Worm (Caenorhabditis elegans) whole organism, L1 larva: ENCODE results near the gene gnrr-2.

Source experiments
- C04F5.9 ChIP-seq: sonication (generic microtip); optimal IDR thresholded peaks from 2 replicates; lab custom pipeline; 2016; ENCODE audit warnings: missing genetic modification characterization, missing compliant biosample characterization
- C16A3.4 ChIP-seq: fragments of 150-350 bp; optimal IDR thresholded peaks from 2 replicates; lab custom pipeline; 2014; ENCODE audit warnings: missing biosample characterization, missing genetic modification characterization
- F16B12.6 ChIP-seq: fragments of 150-350 bp; optimal IDR thresholded peaks from 2 replicates; lab custom pipeline; 2014; ENCODE audit warnings: missing biosample characterization, missing genetic modification characterization
- Y116A8C.19 ChIP-seq: sonication (generic microtip); optimal IDR thresholded peaks from 2 replicates; lab custom pipeline; 2016; ENCODE audit warnings: missing compliant biosample characterization, missing genetic modification characterization, borderline replicate concordance
- aha-1 ChIP-seq: fragments of 150-350 bp; optimal IDR thresholded peaks from 2 replicates; lab custom pipeline; 2014; ENCODE audit warnings: missing biosample characterization, missing genetic modification characterization
- alr-1 ChIP-seq: fragments of 200-800 bp; sonication (Bioruptor generic); optimal IDR thresholded peaks from 2 replicates; lab custom pipeline; 2018; ENCODE audit warnings: borderline replicate concordance, mild to moderate bottlenecking, missing genetic modification characterization, missing compliant biosample characterization
- aly-2 ChIP-seq: fragments of 150-350 bp; optimal IDR thresholded peaks from 2 replicates; lab custom pipeline; 2014; ENCODE audit warnings: missing biosample characterization, missing genetic modification characterization
- blmp-1 ChIP-seq: fragments of 150-350 bp; optimal IDR thresholded peaks from 2 replicates; lab custom pipeline; 2014; ENCODE audit warnings: missing biosample characterization, missing genetic modification characterization
- ceh-82 ChIP-seq, 3 experiments: fragments of 150-350 bp in 1 of 3; sonication (generic microtip) in 2 of 3; optimal IDR thresholded peaks; 2 replicates each; lab custom pipeline; 2014 to 2017; ENCODE audit warnings: missing biosample characterization in 3 of 3, missing genetic modification characterization in 3 of 3
- ceh-88 ChIP-seq: fragments of 200-800 bp; sonication (Bioruptor generic); IDR thresholded peaks from 2 replicates; pipeline ENCODE4 v1.3.6; 2022; ENCODE audit warnings: missing genetic modification characterization, missing compliant biosample characterization
- dpl-1 ChIP-seq, 3 experiments: fragments of 150-350 bp in 2 of 3; sonication (generic microtip) in 1 of 3; optimal IDR thresholded peaks; 2 replicates each; lab custom pipeline; 2014 to 2017; ENCODE audit warnings: missing biosample characterization in 3 of 3, missing genetic modification characterization in 3 of 3, missing genetic modification reagents in 3 of 3
- dsc-1 ChIP-seq: sonication (generic microtip); optimal IDR thresholded peaks from 2 replicates; lab custom pipeline; 2016; ENCODE audit warnings: mild to moderate bottlenecking, missing genetic modification characterization, missing compliant biosample characterization
- efl-1 ChIP-seq, 4 experiments: fragments of 150-350 bp; optimal IDR thresholded peaks in 3 of 4; peaks in 1 of 4; 1 replicate in 1 of 4; 2 replicates in 3 of 4; lab custom pipeline; 2014; ENCODE audit warnings: missing biosample characterization in 2 of 4, missing genetic modification characterization in 2 of 4, missing genetic modification reagents in 2 of 4
- egl-13 ChIP-seq: sonication (generic microtip); optimal IDR thresholded peaks from 2 replicates; lab custom pipeline; 2016; ENCODE audit warnings: missing genotype, missing genetic modification reagents, missing genetic modification characterization, missing compliant biosample characterization
- elt-3 ChIP-seq, 6 experiments: fragments of 150-350 bp in 1 of 6; sonication (generic microtip); optimal IDR thresholded peaks; 2 replicates each; lab custom pipeline; 2017 to 2018; ENCODE audit warnings: missing biosample characterization in 6 of 6, missing genetic modification characterization in 6 of 6, inconsistent platforms in 1 of 6
- fkh-4 ChIP-seq: sonication (generic microtip); optimal IDR thresholded peaks from 2 replicates; lab custom pipeline; 2016; ENCODE audit warnings: missing compliant biosample characterization, missing genetic modification characterization, borderline replicate concordance
- grh-1 ChIP-seq: fragments of 200-800 bp; sonication (Bioruptor generic); IDR thresholded peaks from 2 replicates; pipeline ENCODE4 v1.3.6; 2022; ENCODE audit warnings: missing genetic modification reagents, missing genetic modification characterization, missing compliant biosample characterization
- hlh-4 ChIP-seq: sonication (generic microtip); optimal IDR thresholded peaks from 2 replicates; lab custom pipeline; 2016; ENCODE audit warnings: mild to moderate bottlenecking, missing genetic modification characterization, missing compliant biosample characterization
- irx-1 ChIP-seq: sonication (generic microtip); optimal IDR thresholded peaks from 2 replicates; lab custom pipeline; 2016; ENCODE audit warnings: missing genetic modification characterization, missing compliant biosample characterization
- isw-1 ChIP-seq: fragments of 200-800 bp; sonication (Bioruptor generic); IDR thresholded peaks from 2 replicates; pipeline ENCODE4 v1.3.6; 2022; ENCODE audit warnings: missing genetic modification characterization, missing compliant biosample characterization
- lin-14 ChIP-seq: fragments of 200-800 bp; sonication (Bioruptor generic); optimal IDR thresholded peaks from 2 replicates; lab custom pipeline; 2018; ENCODE audit warnings: mild to moderate bottlenecking, missing genetic modification characterization, moderate library complexity, missing compliant biosample characterization
- lin-35 ChIP-seq, 2 experiments: fragments of 150-350 bp; optimal IDR thresholded peaks; 2 replicates each; lab custom pipeline; 2014; ENCODE audit warnings: missing biosample characterization in 2 of 2, missing genetic modification characterization in 2 of 2, missing genetic modification reagents in 2 of 2
- lin-39 ChIP-seq: fragments of 150-350 bp; optimal IDR thresholded peaks from 2 replicates; lab custom pipeline; 2014; ENCODE audit warnings: missing biosample characterization, missing genetic modification reagents, missing genetic modification characterization
- lsy-2 ChIP-seq, 2 experiments: fragments of 150-350 bp; optimal IDR thresholded peaks; 2 replicates each; lab custom pipeline; 2014; ENCODE audit warnings: missing biosample characterization in 2 of 2, missing genetic modification characterization in 2 of 2
- mef-2 ChIP-seq: fragments of 150-350 bp; optimal IDR thresholded peaks from 2 replicates; lab custom pipeline; 2014; ENCODE audit warnings: missing biosample characterization, missing genetic modification characterization
- nhr-11 ChIP-seq: fragments of 150-350 bp; optimal IDR thresholded peaks from 2 replicates; lab custom pipeline; 2014; ENCODE audit warnings: missing biosample characterization, missing genetic modification characterization
- nhr-12 ChIP-seq: sonication (generic microtip); optimal IDR thresholded peaks from 2 replicates; lab custom pipeline; 2017; ENCODE audit warnings: missing biosample characterization, missing genetic modification characterization
- nhr-19 ChIP-seq: fragments of 200-800 bp; sonication (Bioruptor generic); conservative IDR thresholded peaks from 2 replicates; pipeline ENCODE4 v1.3.6; 2022; ENCODE audit warnings: missing genetic modification characterization, missing compliant biosample characterization
- nhr-20 ChIP-seq: sonication (generic microtip); optimal IDR thresholded peaks from 2 replicates; lab custom pipeline; 2016; ENCODE audit warnings: mild to moderate bottlenecking, missing genetic modification characterization, missing compliant biosample characterization
- nhr-47 ChIP-seq: sonication (generic microtip); optimal IDR thresholded peaks from 2 replicates; lab custom pipeline; 2016; ENCODE audit warnings: mild to moderate bottlenecking, missing genetic modification characterization, moderate library complexity, missing compliant biosample characterization
- nhr-77 ChIP-seq: fragments of 150-350 bp; optimal IDR thresholded peaks from 2 replicates; lab custom pipeline; 2014; ENCODE audit warnings: missing biosample characterization, missing genetic modification characterization
- nhr-85 ChIP-seq: sonication (generic microtip); peaks from one replicate; lab custom pipeline; 2016; ENCODE audit warnings: missing genetic modification characterization, inconsistent platforms, missing compliant biosample characterization
- pag-3 ChIP-seq: sonication (generic microtip); optimal IDR thresholded peaks from 2 replicates; lab custom pipeline; 2017; ENCODE audit warnings: missing genetic modification characterization, mild to moderate bottlenecking, missing compliant biosample characterization, antibody characterized with exemption, borderline replicate concordance; ENCODE audit not compliant: insufficient read depth
- pax-3 ChIP-seq: fragments of 200-800 bp; sonication (Bioruptor generic); optimal IDR thresholded peaks from 2 replicates; lab custom pipeline; 2018; ENCODE audit warnings: mild to moderate bottlenecking, missing genetic modification characterization, moderate library complexity, missing compliant biosample characterization
- snpc-4 ChIP-seq: fragments of 150-350 bp; optimal IDR thresholded peaks from 2 replicates; lab custom pipeline; 2014; ENCODE audit warnings: missing biosample characterization, missing genetic modification characterization
- snu-23 ChIP-seq: sonication (generic microtip); optimal IDR thresholded peaks from 2 replicates; lab custom pipeline; 2016; ENCODE audit warnings: missing genetic modification characterization, missing compliant biosample characterization
- sox-4 ChIP-seq: sonication (generic microtip); optimal IDR thresholded peaks from 2 replicates; lab custom pipeline; 2016; ENCODE audit warnings: missing genetic modification characterization, missing compliant biosample characterization
- unc-62 ChIP-seq: fragments of 150-350 bp; optimal IDR thresholded peaks from 2 replicates; lab custom pipeline; 2014; ENCODE audit warnings: missing biosample characterization, missing genetic modification reagents, missing genetic modification characterization
- xbp-1 ChIP-seq: sonication (generic microtip); optimal IDR thresholded peaks from 2 replicates; lab custom pipeline; 2016; ENCODE audit warnings: missing genetic modification characterization, missing compliant biosample characterization
- ztf-4 ChIP-seq: fragments of 150-350 bp; optimal IDR thresholded peaks from 2 replicates; lab custom pipeline; 2014; ENCODE audit warnings: missing biosample characterization, missing genetic modification characterization

The gnrr-2 gene

DNA sequence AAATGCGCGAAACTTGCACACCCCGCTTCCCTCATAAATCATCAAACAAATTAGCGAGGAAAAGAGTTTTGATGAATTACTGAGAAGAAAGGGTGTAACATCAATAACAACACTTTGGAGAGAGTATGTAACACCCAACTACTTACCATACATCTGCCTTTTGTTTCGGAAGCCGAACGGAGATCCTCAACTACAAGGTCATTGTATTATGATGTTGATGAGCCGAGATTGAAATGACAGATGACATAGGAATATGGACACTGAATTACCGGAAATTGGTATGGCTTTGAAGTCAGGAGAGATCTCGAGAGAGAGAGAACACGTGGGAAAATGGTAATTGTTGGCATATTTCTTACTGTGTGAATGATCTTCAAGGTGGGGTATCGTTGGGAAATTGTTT, 17.1 kb downstream of the gnrr-2 start:
- TF ChIP-seq nhr-47 (tag; lab: Kevin White, UChicago) (no peak), lin-35 (GFP tag; optimal IDR thresholded peaks at IDR 0.05; lab: Kevin White, UChicago) (no peak), lsy-2 (tag; optimal IDR thresholded peaks at IDR 0.05; lab: Kevin White, UChicago) (no peak), nhr-77 (tag; lab: Kevin White, UChicago) (no peak), alr-1 (no peak), lin-39 (tag; lab: Kevin White, UChicago) (no peak), nhr-11 (tag; lab: Kevin White, UChicago) (no peak), nhr-19 (GFP tag; lab: Robert Waterston, UW) (no peak)
- TF ChIP-seq, all 84 proteins: peak for 0

DNA sequence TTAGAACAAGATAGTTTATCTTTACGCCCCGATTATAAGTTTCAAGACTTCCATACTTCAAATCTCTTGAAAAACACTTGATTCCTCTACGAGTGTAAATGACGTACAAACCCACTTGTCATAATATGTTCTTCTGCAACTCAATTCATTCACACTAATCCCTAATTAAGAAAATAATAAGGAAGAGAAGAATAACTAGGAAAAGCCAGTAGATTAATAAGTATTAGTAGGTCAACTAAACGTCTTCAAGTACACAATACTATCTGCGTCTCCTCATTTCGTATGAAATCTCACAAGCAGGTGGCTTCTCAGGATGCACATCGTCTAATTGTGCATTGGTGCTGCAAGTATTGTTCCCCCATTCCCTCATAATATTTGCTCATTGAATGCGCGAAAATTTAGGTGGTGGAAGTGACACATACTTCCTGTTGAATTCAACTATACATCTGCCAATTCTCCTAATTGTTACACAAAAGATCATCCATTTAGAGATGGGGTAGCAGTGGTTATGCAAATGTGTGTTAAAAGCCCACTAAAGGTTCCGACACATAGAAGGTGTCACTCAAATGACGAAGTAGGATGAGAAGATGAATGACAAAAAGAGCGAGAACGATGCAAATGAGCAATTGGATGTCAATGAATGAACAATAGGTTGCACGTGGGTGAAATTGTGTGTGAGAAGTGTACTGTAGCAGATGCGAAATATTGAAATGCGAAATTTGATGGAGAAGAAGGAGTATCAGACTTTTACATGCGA, 18.4 kb downstream of the gnrr-2 start:
- TF ChIP-seq sox-4 (tag; lab: Kevin White, UChicago) (peak; percentile 3), pax-3 (tag; lab: Kevin White, UChicago) (peak; percentile 77), dsc-1 (tag; lab: Kevin White, UChicago) (peak; percentile 96), Y116A8C.19 (tag; lab: Kevin White, UChicago) (no peak)

DNA sequence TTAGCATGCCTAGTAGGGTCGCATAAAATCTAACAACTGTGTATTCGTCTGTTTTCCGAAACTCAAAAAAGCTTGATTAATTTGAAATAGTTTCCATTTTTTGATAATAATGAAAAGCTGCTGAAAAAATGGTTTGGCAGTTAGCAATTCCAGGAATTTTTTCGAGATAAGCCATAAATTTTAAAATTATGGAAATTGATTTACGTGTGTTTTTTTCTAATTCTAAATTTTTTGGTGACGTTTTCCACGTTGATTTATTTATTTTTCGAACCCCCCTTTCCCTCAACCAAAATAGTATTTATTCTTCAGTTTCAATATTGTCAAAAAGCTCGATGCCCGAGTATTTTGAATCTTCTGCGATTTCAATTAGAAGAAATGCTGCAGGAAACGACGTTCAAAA, 20.0 kb downstream of the gnrr-2 start, which contains the start of gene F23B12.1:
Gene F23B12.1 (plus strand): TSS at position 301 of the 400 bp plus-strand sequence.
- no peak for TF ChIP-seq efl-1 (optimal IDR thresholded peaks at IDR 0.05; lab: Kevin White, UChicago)
- no peak for TF ChIP-seq efl-1 (GFP tag; optimal IDR thresholded peaks at IDR 0.05 in 1 of 2; lab: Kevin White, UChicago)
- no peak for TF ChIP-seq mef-2 (tag; lab: Kevin White, UChicago)
- no peak for TF ChIP-seq nhr-47 (tag; lab: Kevin White, UChicago)
- no peak for TF ChIP-seq snu-23 (GFP tag; lab: Kevin White, UChicago)
- no peak for TF ChIP-seq egl-13
- no peak for TF ChIP-seq irx-1 (tag; lab: Kevin White, UChicago)
- TF ChIP-seq C16A3.4 (tag; lab: Kevin White, UChicago), result no peak
- TF ChIP-seq C04F5.9 (tag; lab: Kevin White, UChicago), result no peak
- TF ChIP-seq ceh-82 (tag; optimal IDR thresholded peaks at IDR 0.05; lab: Kevin White, UChicago), result no peak
- TF ChIP-seq isw-1, result no peak
- no peak for TF ChIP-seq pag-3

DNA sequence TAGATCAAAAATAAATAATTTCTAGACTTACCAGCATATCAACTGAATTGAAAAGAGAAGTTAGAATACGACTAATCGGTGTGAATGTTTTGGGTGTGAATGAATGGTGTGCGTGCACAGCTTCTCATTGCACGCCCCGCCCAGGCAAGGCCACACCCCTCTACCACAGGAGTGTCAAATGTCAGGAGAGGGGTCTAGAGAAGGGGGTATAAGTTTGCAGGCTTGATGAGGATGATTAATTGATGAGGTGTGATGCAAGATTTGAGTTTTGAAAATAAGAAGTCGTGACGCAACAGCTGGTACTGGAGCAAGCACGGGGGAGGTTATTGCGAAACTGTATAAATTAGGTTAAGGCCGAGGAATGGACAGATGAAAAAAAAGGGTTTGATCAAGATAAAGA, 23.4 kb downstream of the gnrr-2 start, which contains the start of gene egl-1:
Gene egl-1 (minus strand): TSS at position 101 of the 400 bp plus-strand sequence.
- TF ChIP-seq hlh-4 (tag; lab: Kevin White, UChicago) (no peak), ztf-4 (tag; lab: Kevin White, UChicago) (no peak), xbp-1 (tag; lab: Kevin White, UChicago) (no peak), pax-3 (tag; lab: Kevin White, UChicago) (no peak), blmp-1 (tag; lab: Kevin White, UChicago) (no peak), dpl-1 (GFP tag; optimal IDR thresholded peaks at IDR 0.05; lab: Kevin White, UChicago) (no peak), nhr-19 (GFP tag; lab: Robert Waterston, UW) (no peak), elt-3 (tag; optimal IDR thresholded peaks at IDR 0.05; lab: Kevin White, UChicago) (no peak)

DNA sequence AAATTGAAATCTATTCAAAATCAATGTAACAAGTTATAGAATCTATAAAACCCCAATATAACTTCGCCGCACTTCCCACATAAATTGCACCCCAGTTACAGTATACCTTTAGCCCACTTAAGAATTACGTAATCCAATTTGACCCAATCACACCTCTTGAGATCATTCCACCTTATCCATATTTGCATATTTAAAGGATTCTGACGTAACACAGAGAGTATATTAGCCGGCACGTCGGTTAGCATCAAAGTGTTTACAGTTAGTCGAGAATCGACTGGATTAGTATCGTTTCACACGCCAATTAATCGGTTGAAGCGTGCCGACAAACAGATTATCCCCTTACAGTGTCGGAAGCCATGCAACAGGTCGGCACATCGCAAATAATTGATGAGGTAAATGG, 24.7 kb downstream of the gnrr-2 start:
- TF ChIP-seq mef-2 (tag; lab: Kevin White, UChicago), result no peak
- TF ChIP-seq aly-2 (tag; lab: Kevin White, UChicago), result no peak
- no peak for TF ChIP-seq nhr-20 (tag; lab: Kevin White, UChicago)
- no peak for TF ChIP-seq nhr-85 (tag; lab: Kevin White, UChicago)
- TF ChIP-seq Y116A8C.19 (tag; lab: Kevin White, UChicago), result no peak
- no peak for TF ChIP-seq F16B12.6
- no peak for TF ChIP-seq aha-1
- TF ChIP-seq nhr-19 (GFP tag; lab: Robert Waterston, UW), result no peak
- no peak for TF ChIP-seq ceh-88 (GFP tag; lab: Robert Waterston, UW)
- no peak for TF ChIP-seq snpc-4 (tag; lab: Kevin White, UChicago)
- no peak for TF ChIP-seq pag-3
- TF ChIP-seq snu-23 (GFP tag; lab: Kevin White, UChicago), result no peak
- TF ChIP-seq lin-14 (GFP tag; lab: Kevin White, UChicago), result no peak
- no peak for TF ChIP-seq nhr-12
- no peak for TF ChIP-seq irx-1 (tag; lab: Kevin White, UChicago)
- TF ChIP-seq unc-62 (GFP tag; lab: Kevin White, UChicago), result no peak
- no peak for TF ChIP-seq blmp-1 (tag; lab: Kevin White, UChicago)
- TF ChIP-seq isw-1, result no peak
- TF ChIP-seq grh-1 (GFP tag; lab: Robert Waterston, UW), result no peak
- no peak for TF ChIP-seq fkh-4 (tag; lab: Kevin White, UChicago)
